Fruit fly (Drosophila melanogaster) whole organism, embryonic: ENCODE measurements around the gene Prx2.
A peak's percentile ranks its signal among the peaks of the same experiment; 100 is the strongest.

Source experiments
- Adf1 ChIP-seq: fragments of 200-800 bp; sonication (Bioruptor generic); IDR thresholded peaks from 2 replicates; pipeline ENCODE4 v1.3.6; 2022; ENCODE audit warnings: missing biosample characterization, missing genetic modification characterization
- Antp ChIP-seq: fragments of 200-800 bp; sonication (Bioruptor generic); optimal IDR thresholded peaks from 3 replicates; lab custom pipeline; 2016; ENCODE audit warnings: missing biosample characterization, missing genetic modification characterization
- BEAF-32 ChIP-seq: fragments of 200-800 bp; sonication (Bioruptor generic); optimal IDR thresholded peaks from 3 replicates; lab custom pipeline; 2017; ENCODE audit warnings: missing biosample characterization, missing genetic modification characterization, mild to moderate bottlenecking, moderate library complexity, missing genetic modification reagents
- Bgb ChIP-seq: fragments of 200-800 bp; sonication (Bioruptor generic); IDR thresholded peaks from 2 replicates; pipeline ENCODE4 v1.3.6; 2022; ENCODE audit warnings: missing biosample characterization, missing genetic modification characterization; ENCODE audit not compliant: partially characterized antibody
- CG10209 ChIP-seq: fragments of 200-800 bp; sonication (Bioruptor generic); optimal IDR thresholded peaks from 3 replicates; lab custom pipeline; 2017; ENCODE audit warnings: missing biosample characterization, mild to moderate bottlenecking, missing genetic modification characterization, missing genetic modification reagents
- CG10959 ChIP-seq: fragments of 200-800 bp; sonication (Bioruptor generic); IDR thresholded peaks from 2 replicates; pipeline ENCODE4 v1.3.6; 2022; ENCODE audit warnings: missing biosample characterization, missing genetic modification characterization
- CG10979 ChIP-seq: fragments of 200-800 bp; sonication (Bioruptor generic); optimal IDR thresholded peaks from 2 replicates; lab custom pipeline; 2018; ENCODE audit warnings: missing biosample characterization, mild to moderate bottlenecking, missing genetic modification characterization, moderate library complexity
- CG11504 ChIP-seq: fragments of 200-800 bp; sonication (Bioruptor generic); optimal IDR thresholded peaks from 3 replicates; lab custom pipeline; 2019; ENCODE audit warnings: missing biosample characterization, mild to moderate bottlenecking, missing genetic modification characterization, moderate library complexity
- CG11696 ChIP-seq: fragments of 200-800 bp; sonication (Bioruptor generic); IDR thresholded peaks from 2 replicates; pipeline ENCODE4 v1.3.6; 2022; ENCODE audit warnings: missing biosample characterization, missing genetic modification characterization
- CG13123 ChIP-seq: fragments of 200-800 bp; sonication (Bioruptor generic); optimal IDR thresholded peaks from 2 replicates; lab custom pipeline; 2016; ENCODE audit warnings: missing biosample characterization, missing genetic modification characterization
- CG13287 ChIP-seq: fragments of 200-800 bp; sonication (Bioruptor generic); IDR thresholded peaks from 2 replicates; pipeline ENCODE4 v1.3.6; 2022; ENCODE audit warnings: missing biosample characterization, missing genetic modification characterization; ENCODE audit not compliant: partially characterized antibody
- CG13894 ChIP-seq: fragments of 200-800 bp; sonication (Bioruptor generic); optimal IDR thresholded peaks from 3 replicates; lab custom pipeline; 2018; ENCODE audit warnings: missing biosample characterization, mild to moderate bottlenecking, missing genetic modification characterization, moderate library complexity
- CG14050 ChIP-seq: fragments of 200-800 bp; sonication (Bioruptor generic); IDR thresholded peaks from 3 replicates; pipeline ENCODE4 v1.3.6; 2022; ENCODE audit warnings: missing biosample characterization, missing genetic modification characterization
- CG15011 ChIP-seq: fragments of 200-800 bp; sonication (Bioruptor generic); optimal IDR thresholded peaks from 3 replicates; lab custom pipeline; 2018; ENCODE audit warnings: missing biosample characterization, mild to moderate bottlenecking, missing genetic modification characterization
- CG15601 ChIP-seq: fragments of 200-800 bp; sonication (Bioruptor generic); optimal IDR thresholded peaks from 3 replicates; lab custom pipeline; 2019; ENCODE audit warnings: missing biosample characterization, mild to moderate bottlenecking, missing genetic modification characterization, moderate library complexity
- CG17186 ChIP-seq: fragments of 200-800 bp; sonication (Bioruptor generic); optimal IDR thresholded peaks from 3 replicates; lab custom pipeline; 2017; ENCODE audit warnings: missing biosample characterization, missing genetic modification reagents, missing genetic modification characterization
- CG17802 ChIP-seq: fragments of 200-800 bp; sonication (Bioruptor generic); optimal IDR thresholded peaks from 2 replicates; lab custom pipeline; 2018; ENCODE audit warnings: missing biosample characterization, mild to moderate bottlenecking, missing genetic modification characterization, moderate library complexity
- CG33213 ChIP-seq: fragments of 200-800 bp; sonication (Bioruptor generic); optimal IDR thresholded peaks from 3 replicates; lab custom pipeline; 2016; ENCODE audit warnings: missing biosample characterization, missing genetic modification characterization
- CG6654 ChIP-seq: fragments of 200-800 bp; sonication (Bioruptor generic); optimal IDR thresholded peaks from 2 replicates; lab custom pipeline; 2017; ENCODE audit warnings: missing biosample characterization, mild to moderate bottlenecking, missing genetic modification characterization
- CG7928 ChIP-seq: fragments of 200-800 bp; sonication (Bioruptor generic); optimal IDR thresholded peaks from 2 replicates; lab custom pipeline; 2017; ENCODE audit warnings: missing biosample characterization, mild to moderate bottlenecking, missing genetic modification characterization
- CTCF ChIP-seq: fragments of 200-800 bp; sonication (Bioruptor generic); optimal IDR thresholded peaks from 2 replicates; lab custom pipeline; 2017; ENCODE audit warnings: missing biosample characterization, mild to moderate bottlenecking, missing genetic modification characterization, moderate library complexity
- Dfd ChIP-seq, 2 experiments: fragments of >200 bp; optimal IDR thresholded peaks; 2 replicates each; lab custom pipeline; 2017; ENCODE audit warnings: missing biosample characterization in 2 of 2, missing genetic modification characterization in 2 of 2
- E2f1 ChIP-seq: fragments of 200-800 bp; sonication (Bioruptor generic); IDR thresholded peaks from 2 replicates; pipeline ENCODE4 v1.3.6; 2022; ENCODE audit warnings: missing biosample characterization, missing genetic modification characterization
- E2f2 ChIP-seq: fragments of 200-800 bp; sonication (Bioruptor generic); IDR thresholded peaks from 2 replicates; pipeline ENCODE4 v1.3.6; 2022; ENCODE audit warnings: missing biosample characterization, missing genetic modification characterization
- Gug ChIP-seq: fragments of 200-800 bp; sonication (Bioruptor generic); IDR thresholded peaks from 4 replicates; pipeline ENCODE4 v1.3.6; 2022; ENCODE audit warnings: missing biosample characterization, missing genetic modification characterization
- HLHmδ ChIP-seq: fragments of 200-800 bp; sonication (Bioruptor generic); optimal IDR thresholded peaks from 2 replicates; lab custom pipeline; 2018; ENCODE audit warnings: missing biosample characterization, mild to moderate bottlenecking, missing genetic modification characterization, moderate library complexity
- Hey ChIP-seq: fragments of 200-800 bp; sonication (Bioruptor generic); optimal IDR thresholded peaks from 3 replicates; lab custom pipeline; 2018; ENCODE audit warnings: missing biosample characterization, mild to moderate bottlenecking, missing genetic modification characterization
- Jarid2 ChIP-seq: fragments of 200-800 bp; sonication (Bioruptor generic); optimal IDR thresholded peaks from 3 replicates; lab custom pipeline; 2017; ENCODE audit warnings: mild to moderate bottlenecking, missing biosample characterization, missing genetic modification reagents, missing genetic modification characterization
- Max ChIP-seq: fragments of 200-800 bp; sonication (Bioruptor generic); optimal IDR thresholded peaks from 2 replicates; lab custom pipeline; 2016; ENCODE audit warnings: missing biosample characterization, mild to moderate bottlenecking, missing genetic modification characterization
- Med ChIP-seq: fragments of 200-800 bp; sonication (Bioruptor generic); peaks from one replicate; lab custom pipeline; 2016; ENCODE audit warnings: missing biosample characterization, missing genetic modification characterization, mild to moderate bottlenecking, inconsistent platforms, moderate library complexity
- NC2α ChIP-seq: fragments of 200-800 bp; sonication (Bioruptor generic); optimal IDR thresholded peaks from 2 replicates; lab custom pipeline; 2016; ENCODE audit warnings: missing biosample characterization, missing genetic modification characterization
- Nf-YA ChIP-seq: fragments of 200-800 bp; sonication (Bioruptor generic); IDR thresholded peaks from 2 replicates; pipeline ENCODE4 v1.3.6; 2022; ENCODE audit warnings: missing biosample characterization, missing genetic modification characterization
- Nf-YB ChIP-seq: fragments of 200-800 bp; sonication (Bioruptor generic); optimal IDR thresholded peaks from 3 replicates; lab custom pipeline; 2019; ENCODE audit warnings: missing biosample characterization, mild to moderate bottlenecking, missing genetic modification characterization, moderate library complexity
- Opbp ChIP-seq: fragments of 200-800 bp; sonication (Bioruptor generic); IDR thresholded peaks from 3 replicates; pipeline ENCODE4 v1.3.6; 2022; ENCODE audit warnings: missing biosample characterization, missing genetic modification characterization; ENCODE audit not compliant: partially characterized antibody
- Optix ChIP-seq: fragments of 200-800 bp; sonication (Bioruptor generic); IDR thresholded peaks from 3 replicates; pipeline ENCODE4 v1.3.6; 2022; ENCODE audit warnings: missing biosample characterization, missing genetic modification characterization
- Trl ChIP-seq, 3 experiments: fragments of >200 bp in 2 of 3; fragments of 200-800 bp in 1 of 3; sonication (Bioruptor generic) in 1 of 3; optimal IDR thresholded peaks; 2 replicates in 1 of 3; 3 replicates in 2 of 3; lab custom pipeline; 2016 to 2017; ENCODE audit warnings: missing biosample characterization in 1 of 3, missing genetic modification characterization in 1 of 3
- abd-A ChIP-seq: fragments of 200-800 bp; sonication (Bioruptor generic); optimal IDR thresholded peaks from 3 replicates; lab custom pipeline; 2019; ENCODE audit warnings: missing biosample characterization, mild to moderate bottlenecking, missing genetic modification characterization, moderate library complexity
- al ChIP-seq: fragments of 200-800 bp; sonication (Bioruptor generic); IDR thresholded peaks from 2 replicates; pipeline ENCODE4 v1.3.6; 2022; ENCODE audit warnings: missing biosample characterization, missing genetic modification characterization
- cad ChIP-seq: fragments of >200 bp; optimal IDR thresholded peaks from 2 replicates; lab custom pipeline; 2017; ENCODE audit warnings: missing biosample characterization, missing genetic modification characterization
- chn ChIP-seq: fragments of 200-800 bp; sonication (Bioruptor generic); optimal IDR thresholded peaks from 2 replicates; lab custom pipeline; 2016; ENCODE audit warnings: missing biosample characterization, missing genetic modification characterization
- crp ChIP-seq, 2 experiments: fragments of 200-800 bp; sonication (Bioruptor generic); optimal IDR thresholded peaks; 2 replicates in 1 of 2; 3 replicates in 1 of 2; lab custom pipeline; 2017; ENCODE audit warnings: missing biosample characterization in 2 of 2, missing genetic modification characterization in 2 of 2, mild to moderate bottlenecking in 1 of 2, moderate library complexity in 1 of 2
- gro ChIP-seq: fragments of 200-800 bp; sonication (Bioruptor generic); optimal IDR thresholded peaks from 2 replicates; lab custom pipeline; 2016; ENCODE audit warnings: missing biosample characterization, missing genetic modification characterization
- hth ChIP-seq: fragments of >200 bp; optimal IDR thresholded peaks from 2 replicates; lab custom pipeline; 2017; ENCODE audit warnings: inconsistent platforms
- kni ChIP-seq: fragments of 200-800 bp; sonication (Bioruptor generic); optimal IDR thresholded peaks from 3 replicates; lab custom pipeline; 2017; ENCODE audit warnings: mild to moderate bottlenecking, missing biosample characterization, missing genetic modification reagents, missing genetic modification characterization
- lmd ChIP-seq: fragments of 200-800 bp; sonication (Bioruptor generic); IDR thresholded peaks from 2 replicates; pipeline ENCODE4 v1.3.6; 2022; ENCODE audit warnings: missing biosample characterization, missing genetic modification characterization
- otp ChIP-seq: fragments of 200-800 bp; sonication (Bioruptor generic); IDR thresholded peaks from 3 replicates; pipeline ENCODE4, ENCODE4 v1.3.6; 2022; ENCODE audit warnings: missing biosample characterization, missing genetic modification characterization
- sc ChIP-seq, 3 experiments: fragments of >200 bp in 2 of 3; fragments of 200-800 bp in 1 of 3; sonication (Bioruptor generic) in 1 of 3; optimal IDR thresholded peaks; 2 replicates in 2 of 3; 3 replicates in 1 of 3; lab custom pipeline; 2017; ENCODE audit warnings: mild to moderate bottlenecking in 1 of 3, missing biosample characterization in 1 of 3, missing genetic modification characterization in 1 of 3, missing genetic modification reagents in 1 of 3
- shn ChIP-seq: fragments of 200-800 bp; sonication (Bioruptor generic); optimal IDR thresholded peaks from 3 replicates; lab custom pipeline; 2016; ENCODE audit warnings: missing biosample characterization, missing genetic modification characterization
- wdn ChIP-seq: fragments of 200-800 bp; sonication (Bioruptor generic); IDR thresholded peaks from 2 replicates; pipeline ENCODE4 v1.3.6; 2022; ENCODE audit warnings: missing biosample characterization, missing genetic modification characterization
- wor ChIP-seq: fragments of 200-800 bp; sonication (Bioruptor generic); IDR thresholded peaks from 2 replicates; pipeline ENCODE4 v1.3.6; 2022; ENCODE audit warnings: missing biosample characterization, missing genetic modification characterization
- z ChIP-seq: fragments of 200-800 bp; sonication (Bioruptor generic); IDR thresholded peaks from 3 replicates; pipeline ENCODE4 v1.3.6; 2022; ENCODE audit warnings: missing biosample characterization, missing genetic modification characterization

The Prx2 gene

dm6 chrX:13368149-13368548, 38.5 kb downstream of the Prx2 start, which contains the start of gene dmrt11E:
dmrt11E (plus strand) TSS chrX:13368191.
- TF ChIP-seq otp (GFP tag; lab: Robert Waterston, UW) = peak; percentile 65
- no peak for TF ChIP-seq Antp (GFP tag; lab: Kevin White, UChicago)
- no peak for TF ChIP-seq Optix (GFP tag; lab: Robert Waterston, UW)
- no peak for TF ChIP-seq Jarid2
- no peak for TF ChIP-seq abd-A
- no peak for TF ChIP-seq Bgb
- TF ChIP-seq CG10979 (tag; lab: Kevin White, UChicago) = peak; percentile 82
- peak; percentile 68 for TF ChIP-seq CG11504 (tag; lab: Kevin White, UChicago)
- TF ChIP-seq lmd = peak; percentile 48
- TF ChIP-seq shn (GFP tag; lab: Kevin White, UChicago) = no peak
- TF ChIP-seq CG13287 (GFP tag; lab: Robert Waterston, UW) = no peak
- TF ChIP-seq Med (GFP tag; lab: Kevin White, UChicago) = peak; percentile 25
- TF ChIP-seq chn = no peak
- no peak for TF ChIP-seq hth (lab: Kevin White, UChicago)
- TF ChIP-seq Trl (optimal IDR thresholded peaks at IDR 0.05; lab: Kevin White, UChicago) = no peak
- TF ChIP-seq Trl (GFP tag; optimal IDR thresholded peaks at IDR 0.05; lab: Kevin White, UChicago) = no peak
- no peak for TF ChIP-seq crp (GFP tag; optimal IDR thresholded peaks at IDR 0.05; lab: Kevin White, UChicago)
- TF ChIP-seq Adf1 (GFP tag; lab: Robert Waterston, UW) = no peak
- no peak for TF ChIP-seq Opbp (GFP tag; lab: Robert Waterston, UW)
- no peak; the same call in 3 of the 4 replicates for TF ChIP-seq Gug (GFP tag; lab: Robert Waterston, UW)
- TF ChIP-seq wor = peak; percentile 44; the same call in 1 of the 2 replicates
- no peak for TF ChIP-seq sc (optimal IDR thresholded peaks at IDR 0.05; lab: Kevin White, UChicago)
- TF ChIP-seq sc (GFP tag; optimal IDR thresholded peaks at IDR 0.05; lab: Kevin White, UChicago) = peak; percentile 48
- peak; percentile 41 for TF ChIP-seq Nf-YA (GFP tag; lab: Robert Waterston, UW)
- no peak for TF ChIP-seq Dfd (GFP tag; optimal IDR thresholded peaks at IDR 0.05; lab: Kevin White, UChicago)
- TF ChIP-seq CTCF (GFP tag; lab: Kevin White, UChicago) = no peak
- TF ChIP-seq CG17802 = no peak
- no peak for TF ChIP-seq gro (GFP tag; lab: Kevin White, UChicago)
- 0 out of 2 replicates have a peak, but pooled peaks have one; percentile 16 for TF ChIP-seq E2f2 (GFP tag; lab: Robert Waterston, UW)
- TF ChIP-seq HLHmδ (GFP tag; lab: Kevin White, UChicago) = no peak
- TF ChIP-seq Hey (tag; lab: Kevin White, UChicago) = no peak
- TF ChIP-seq wdn (GFP tag; lab: Robert Waterston, UW) = no peak
- TF ChIP-seq CG10959 = peak; percentile 72
- TF ChIP-seq cad (GFP tag; lab: Kevin White, UChicago) = no peak
- peak; percentile 59 for TF ChIP-seq CG15601 (tag; lab: Kevin White, UChicago)
- TF ChIP-seq CG13894 = no peak
- peak; percentile 48; the same call in 1 of the 3 replicates for TF ChIP-seq CG14050
- no peak for TF ChIP-seq CG33213 (GFP tag; lab: Kevin White, UChicago)
- TF ChIP-seq CG6654 (GFP tag; lab: Kevin White, UChicago) = no peak
- peak; percentile 63 for TF ChIP-seq CG10209 (GFP tag; lab: Kevin White, UChicago)
- TF ChIP-seq Nf-YB (GFP tag; lab: Kevin White, UChicago) = peak; percentile 94
- TF ChIP-seq Max (GFP tag; lab: Kevin White, UChicago) = no peak
- no peak for TF ChIP-seq CG7928 (GFP tag; lab: Kevin White, UChicago)
- TF ChIP-seq CG11696 = 0 out of 2 replicates have a peak, but pooled peaks have one; percentile 28
- no peak for TF ChIP-seq al
- TF ChIP-seq CG17186 (GFP tag; lab: Kevin White, UChicago) = no peak
- TF ChIP-seq E2f1 (GFP tag; lab: Robert Waterston, UW) = peak; percentile 61
- no peak for TF ChIP-seq NC2α (GFP tag; lab: Kevin White, UChicago)
- no peak for TF ChIP-seq CG13123 (GFP tag; lab: Kevin White, UChicago)
- TF ChIP-seq kni = no peak
- TF ChIP-seq z (GFP tag; lab: Robert Waterston, UW) = 0 out of 3 replicates have a peak, but pooled peaks have one; percentile 16
- TF ChIP-seq CG15011 (GFP tag; lab: Kevin White, UChicago) = no peak
- TF ChIP-seq BEAF-32 (GFP tag; lab: Kevin White, UChicago) = no peak
